Fruit fly (Drosophila melanogaster) S2 (cell line): ENCODE results near the gene CG11342.

ENCODE experiments used
- CG8478 ChIP-seq: fragments of >200 bp; optimal IDR thresholded peaks from 2 replicates; lab custom pipeline; 2018
- CTCF ChIP-seq, 2 experiments: fragments of >200 bp; optimal IDR thresholded peaks; 2 replicates each; lab custom pipeline; 2018

DNA sequence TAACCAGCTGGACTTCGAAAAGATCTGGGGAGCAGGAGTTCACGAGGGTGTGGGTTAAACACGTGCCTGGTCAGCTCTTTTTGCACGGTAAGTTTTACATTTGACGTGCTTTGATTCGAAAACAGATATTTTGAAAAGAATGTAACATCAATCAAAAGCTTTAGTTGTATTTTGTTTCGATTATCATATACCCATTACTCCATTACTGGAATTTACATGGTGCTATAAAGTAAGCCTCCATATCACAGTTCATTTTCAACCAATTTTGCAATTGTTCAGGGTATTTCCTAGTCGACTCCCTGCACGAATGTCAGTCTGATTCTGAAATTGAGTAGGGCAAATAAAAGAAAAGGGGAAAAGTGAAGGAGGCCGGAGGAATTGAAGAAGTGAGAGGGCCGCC lies 18.4 kb downstream of the CG11342 start:
- no peak for TF ChIP-seq CTCF (optimal IDR thresholded peaks at IDR 0.05; lab: Kevin White, UChicago)
- TF ChIP-seq CG8478 (lab: Kevin White, UChicago): no peak
